Worm (Caenorhabditis elegans) whole organism, late embryonic: Measurements from ENCODE around the gene nmad-1.
A peak's percentile ranks its signal among the peaks of the same experiment; 100 is the strongest.

Source experiments
- F13H6.1 ChIP-seq: sonication (generic microtip); optimal IDR thresholded peaks from 2 replicates; lab custom pipeline; 2016; ENCODE audit warnings: missing genetic modification characterization, missing compliant biosample characterization
- T23F11.4 ChIP-seq: fragments of 200-800 bp; sonication (Bioruptor generic); optimal IDR thresholded peaks from 2 replicates; lab custom pipeline; 2018; ENCODE audit warnings: mild to moderate bottlenecking, missing genetic modification characterization, missing compliant biosample characterization
- ahr-1 ChIP-seq: sonication (generic microtip); optimal IDR thresholded peaks from 2 replicates; lab custom pipeline; 2016; ENCODE audit warnings: missing genetic modification characterization, missing compliant biosample characterization
- ama-1 ChIP-seq: fragments of 150-350 bp; optimal IDR thresholded peaks from 2 replicates; lab custom pipeline; 2014
- dmd-4 ChIP-seq: sonication (generic microtip); optimal IDR thresholded peaks from 2 replicates; lab custom pipeline; 2016; ENCODE audit warnings: borderline replicate concordance, missing genetic modification characterization, missing compliant biosample characterization
- elt-2 ChIP-seq: sonication (generic microtip); optimal IDR thresholded peaks from 2 replicates; lab custom pipeline; 2016; ENCODE audit warnings: missing genetic modification reagents, missing genetic modification characterization, missing compliant biosample characterization
- gmeb-2 ChIP-seq: sonication (generic microtip); optimal IDR thresholded peaks from 2 replicates; lab custom pipeline; 2016; ENCODE audit warnings: missing genetic modification characterization, inconsistent platforms, missing compliant biosample characterization
- lin-11 ChIP-seq: fragments of 200-800 bp; sonication (Bioruptor generic); optimal IDR thresholded peaks from 2 replicates; lab custom pipeline; 2018; ENCODE audit warnings: mild to moderate bottlenecking, missing genetic modification characterization, missing compliant biosample characterization
- madf-2 ChIP-seq: sonication (generic microtip); optimal IDR thresholded peaks from 2 replicates; lab custom pipeline; 2017; ENCODE audit warnings: missing genetic modification characterization, missing compliant biosample characterization
- pax-1 ChIP-seq: fragments of 150-350 bp; optimal IDR thresholded peaks from 2 replicates; lab custom pipeline; 2014; ENCODE audit warnings: missing biosample characterization, missing genetic modification characterization
- unc-86 ChIP-seq: sonication (generic microtip); optimal IDR thresholded peaks from 2 replicates; lab custom pipeline; 2016; ENCODE audit warnings: missing genetic modification characterization, missing compliant biosample characterization

- peak; percentile 91 for TF ChIP-seq lin-11 (tag; lab: Kevin White, UChicago)
- TF ChIP-seq madf-2: peak; percentile 86
- no peak for TF ChIP-seq pax-1 (tag; lab: Kevin White, UChicago)
- peak; percentile 88 for TF ChIP-seq gmeb-2 (tag; lab: Kevin White, UChicago)
- TF ChIP-seq F13H6.1 (tag; lab: Kevin White, UChicago): peak; percentile 83
- no peak for TF ChIP-seq ama-1 (lab: Kevin White, UChicago)
- peak; percentile 91 for TF ChIP-seq T23F11.4 (GFP tag; lab: Kevin White, UChicago)
- TF ChIP-seq ahr-1 (tag; lab: Kevin White, UChicago): peak; percentile 82
- TF ChIP-seq unc-86 (tag; lab: Kevin White, UChicago): peak; percentile 92
- TF ChIP-seq elt-2 (tag; lab: Kevin White, UChicago): peak; percentile 95
- TF ChIP-seq dmd-4 (tag; lab: Kevin White, UChicago): peak; percentile 83
These were observed 47.3 kb upstream of the nmad-1 start for ce11 chrIII:5601999-5602398.
